Fruit fly (Drosophila melanogaster): ENCODE results near the gene FucTD.

FucTD gene

dm6 chr3L:1388862-1389261, 27.2 kb upstream of the FucTD start:
- TF ChIP-seq Hr78 (GFP tag; optimal IDR thresholded peaks at IDR 0.05) (no peak), HLH106 (tag; optimal IDR thresholded peaks at IDR 0.05) (peak; percentile 67), Rel (GFP tag; optimal IDR thresholded peaks at IDR 0.05) (no peak), Rel (tag; optimal IDR thresholded peaks at IDR 0.05) (no peak), rgr (GFP tag; optimal IDR thresholded peaks at IDR 0.05) (peak; percentile 24), Vsx2 (GFP tag; optimal IDR thresholded peaks at IDR 0.05; ENCODE audit: partially characterized antibody) (no peak), CG9705 (GFP tag; optimal IDR thresholded peaks at IDR 0.05) (no peak), Mio (GFP tag; optimal IDR thresholded peaks at IDR 0.05) (no peak), woc (GFP tag; optimal IDR thresholded peaks at IDR 0.05) (peak; percentile 39), ey (GFP tag; optimal IDR thresholded peaks at IDR 0.05) (peak; percentile 36), Abd-B (GFP tag; optimal IDR thresholded peaks at IDR 0.05) (no peak), Sp1 (GFP tag; optimal IDR thresholded peaks at IDR 0.05) (peak; percentile 44), foxo (GFP tag; optimal IDR thresholded peaks at IDR 0.05) (peak in 1 of 2 experiments; percentile 19), h (GFP tag; optimal IDR thresholded peaks at IDR 0.05) (peak; percentile 60), brk (GFP tag; optimal IDR thresholded peaks at IDR 0.05) (no peak), br (GFP tag; optimal IDR thresholded peaks at IDR 0.05) (peak; percentile 10), fru (GFP tag; optimal IDR thresholded peaks at IDR 0.05) (peak; percentile 38), GATAd (GFP tag; optimal IDR thresholded peaks at IDR 0.05) (no peak), OdsH (GFP tag; optimal IDR thresholded peaks at IDR 0.05) (no peak), Hnf4 (GFP tag; optimal IDR thresholded peaks at IDR 0.05) (no peak), N (GFP tag; optimal IDR thresholded peaks at IDR 0.05) (no peak), pan (optimal IDR thresholded peaks at IDR 0.05) (no peak)

dm6 chr3L:1390410-1390809, 25.6 kb upstream of the FucTD start:
- no peak for TF ChIP-seq Abd-B (GFP tag; optimal IDR thresholded peaks at IDR 0.05)
- no peak for TF ChIP-seq h (GFP tag; optimal IDR thresholded peaks at IDR 0.05)
- no peak for TF ChIP-seq Myc (optimal IDR thresholded peaks at IDR 0.05)
- no peak for TF ChIP-seq psq (GFP tag; optimal IDR thresholded peaks at IDR 0.05)
- no peak for TF ChIP-seq woc (GFP tag; optimal IDR thresholded peaks at IDR 0.05)
- no peak for TF ChIP-seq ey (GFP tag; optimal IDR thresholded peaks at IDR 0.05)
- TF ChIP-seq Sp1 (GFP tag; optimal IDR thresholded peaks at IDR 0.05), result no peak

- TF ChIP-seq CrebA (GFP tag; optimal IDR thresholded peaks at IDR 0.05; ENCODE audit: borderline replicate concordance) (no peak), brk (GFP tag; optimal IDR thresholded peaks at IDR 0.05) (no peak), Hr83 (GFP tag; optimal IDR thresholded peaks at IDR 0.05; ENCODE audit: poor library complexity, severe bottlenecking) (no peak), foxo (GFP tag; optimal IDR thresholded peaks at IDR 0.05) (peak in 1 of 2 experiments; percentile 21), fru (GFP tag; optimal IDR thresholded peaks at IDR 0.05) (peak; percentile 8), lola (GFP tag; optimal IDR thresholded peaks at IDR 0.05) (no peak), N (GFP tag; optimal IDR thresholded peaks at IDR 0.05) (no peak), Myc (optimal IDR thresholded peaks at IDR 0.05) (no peak), h (GFP tag; optimal IDR thresholded peaks at IDR 0.05) (no peak), rgr (GFP tag; optimal IDR thresholded peaks at IDR 0.05) (peak; percentile 6), ey (GFP tag; optimal IDR thresholded peaks at IDR 0.05) (peak; percentile 36), Vsx2 (GFP tag; optimal IDR thresholded peaks at IDR 0.05; ENCODE audit: partially characterized antibody) (no peak), dl (GFP tag; optimal IDR thresholded peaks at IDR 0.05; ENCODE audit: insufficient read depth in 1 of 2, partially characterized antibody in 2 of 2) (no peak), pan (optimal IDR thresholded peaks at IDR 0.05) (no peak), br (GFP tag; optimal IDR thresholded peaks at IDR 0.05) (no peak)
These were observed 23.8 kb upstream of the FucTD start for dm6 chr3L:1391993-1392952.

dm6 chr3L:1394463-1394862, 21.6 kb upstream of the FucTD start:
- no peak for TF ChIP-seq Mio (GFP tag; optimal IDR thresholded peaks at IDR 0.05)
- no peak for TF ChIP-seq woc (GFP tag; optimal IDR thresholded peaks at IDR 0.05)
- TF ChIP-seq rgr (GFP tag; optimal IDR thresholded peaks at IDR 0.05), result no peak
- TF ChIP-seq CG9705 (GFP tag; optimal IDR thresholded peaks at IDR 0.05), result no peak
- TF ChIP-seq N (GFP tag; optimal IDR thresholded peaks at IDR 0.05), result no peak
- TF ChIP-seq Sp1 (GFP tag; optimal IDR thresholded peaks at IDR 0.05), result no peak
- no peak for TF ChIP-seq brk (GFP tag; optimal IDR thresholded peaks at IDR 0.05)
- no peak for TF ChIP-seq CG32264 (GFP tag; optimal IDR thresholded peaks at IDR 0.05)
- TF ChIP-seq Dfd (GFP tag; optimal IDR thresholded peaks at IDR 0.05), result no peak
- no peak for TF ChIP-seq Rel (GFP tag; optimal IDR thresholded peaks at IDR 0.05)
- no peak for TF ChIP-seq Rel (tag; optimal IDR thresholded peaks at IDR 0.05)
- no peak for TF ChIP-seq fru (GFP tag; optimal IDR thresholded peaks at IDR 0.05)
- no peak for TF ChIP-seq lola (GFP tag; optimal IDR thresholded peaks at IDR 0.05)
- no peak for TF ChIP-seq foxo (GFP tag; optimal IDR thresholded peaks at IDR 0.05)
- no peak for TF ChIP-seq sv (GFP tag; optimal IDR thresholded peaks at IDR 0.05)
- TF ChIP-seq Dif (GFP tag; optimal IDR thresholded peaks at IDR 0.05; ENCODE audit: partially characterized antibody), result no peak
